Worm (Caenorhabditis elegans): ENCODE measurements around the gene gst-28.

ce11 chrII:15157880-15158279, 9.5 kb downstream of the gst-28 start, which contains the start of gene ptr-20:
- TF ChIP-seq him-1 (tag; optimal IDR thresholded peaks at IDR 0.05) (no peak), dao-5 (tag; optimal IDR thresholded peaks at IDR 0.05) (no peak)
